Worm (Caenorhabditis elegans) whole organism, L3 larva: ENCODE data around the gene dsh-2.
A peak's percentile ranks its signal among the peaks of the same experiment; 100 is the strongest.

Experiments used
- aly-2 ChIP-seq: fragments of 150-350 bp; optimal IDR thresholded peaks from 2 replicates; lab custom pipeline; 2014; ENCODE audit warnings: missing biosample characterization, missing genetic modification characterization
- egl-27 ChIP-seq: sonication (generic microtip); optimal IDR thresholded peaks from 4 replicates; lab custom pipeline; 2017; ENCODE audit warnings: missing biosample characterization, missing genetic modification reagents, missing genetic modification characterization
- fkh-2 ChIP-seq: fragments of 150-350 bp; optimal IDR thresholded peaks from 2 replicates; lab custom pipeline; 2014; ENCODE audit warnings: missing biosample characterization, missing genetic modification reagents, missing genetic modification characterization
- lin-39 ChIP-seq: fragments of 150-350 bp; optimal IDR thresholded peaks from 2 replicates; lab custom pipeline; 2018; ENCODE audit warnings: missing biosample characterization, missing genetic modification reagents, missing genetic modification characterization
- mdl-1 ChIP-seq: fragments of 150-350 bp; optimal IDR thresholded peaks from 2 replicates; lab custom pipeline; 2014; ENCODE audit warnings: missing biosample characterization, missing genetic modification characterization
- pqm-1 ChIP-seq: fragments of 150-350 bp; optimal IDR thresholded peaks from 2 replicates; lab custom pipeline; 2017; ENCODE audit warnings: missing biosample characterization, missing genetic modification characterization, inconsistent platforms
- unc-39 ChIP-seq: sonication (generic microtip); optimal IDR thresholded peaks from 4 replicates; lab custom pipeline; 2017; ENCODE audit warnings: missing biosample characterization, missing genetic modification characterization

- no peak for TF ChIP-seq pqm-1 (tag; lab: Kevin White, UChicago)
- TF ChIP-seq fkh-2 (tag; lab: Kevin White, UChicago) = no peak
- TF ChIP-seq lin-39 (tag; lab: Kevin White, UChicago) = peak; percentile 23
- no peak for TF ChIP-seq aly-2 (tag; lab: Kevin White, UChicago)
- no peak for TF ChIP-seq mdl-1 (tag; lab: Kevin White, UChicago)
- TF ChIP-seq egl-27 = no peak
- TF ChIP-seq unc-39 (tag; lab: Kevin White, UChicago) = no peak
Measured at ce11 chrII:5042381-5042930, 38.5 kb downstream of the dsh-2 start.
